Fruit fly (Drosophila melanogaster): ENCODE data around the gene Ir7d.

Ir7d gene

DNA sequence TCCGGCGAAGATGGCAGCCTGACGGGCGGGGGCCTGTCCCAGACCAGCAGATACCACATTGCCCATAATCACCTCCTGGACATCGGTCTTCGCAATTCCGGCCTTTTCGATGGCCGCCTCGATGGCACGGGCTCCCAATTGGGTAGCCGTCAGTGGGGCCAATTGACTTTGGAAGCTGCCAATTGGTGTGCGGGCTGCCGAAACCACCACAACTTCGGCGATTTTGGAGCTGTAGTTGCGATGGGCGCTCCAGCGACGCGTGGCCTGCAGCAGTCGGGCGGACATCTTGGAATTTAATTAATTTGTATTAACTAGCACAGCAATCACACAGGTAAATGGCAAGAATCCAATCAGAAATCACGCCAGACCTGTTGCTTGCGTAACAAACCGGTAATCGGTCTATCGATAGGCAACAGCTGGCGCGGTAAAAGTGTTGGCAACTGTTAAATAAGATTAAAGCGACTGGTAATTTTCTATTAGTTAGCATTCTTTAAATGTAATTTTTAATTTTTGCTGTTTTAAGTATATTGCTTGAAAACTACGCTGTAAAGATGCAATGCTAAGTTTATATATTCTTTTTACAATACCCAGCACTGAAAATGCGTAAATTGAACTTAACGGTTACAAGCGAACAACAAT lies 9.9 kb upstream of the Ir7d start, which contains the start of gene Acat1:
Gene Acat1 (minus strand): TSS at position 400 of the 639 bp plus-strand sequence.
- TF ChIP-seq CG17801 (GFP tag; optimal IDR thresholded peaks at IDR 0.05; ENCODE audit: partially characterized antibody) = peak; percentile 84

DNA sequence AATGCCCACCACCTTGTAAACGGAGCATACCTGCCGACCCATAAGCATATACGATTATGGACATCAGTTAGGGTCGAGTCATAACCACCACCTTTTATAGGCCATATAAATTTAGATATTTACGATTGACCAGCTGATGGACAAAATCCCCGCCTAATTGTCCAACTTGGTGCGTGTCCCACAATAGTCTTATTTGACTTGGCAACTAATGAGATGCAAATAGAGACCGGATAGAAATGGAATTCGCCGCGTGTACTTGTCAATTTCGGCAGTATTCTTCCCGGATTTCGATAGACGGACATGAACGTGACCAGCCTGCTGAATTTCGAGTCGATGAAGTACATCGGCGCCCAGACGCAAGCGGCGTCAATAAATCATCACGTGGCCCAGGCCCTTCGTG lies 5.7 kb upstream of the Ir7d start, which contains the start of gene Ir7g:
Gene Ir7g (plus strand): TSS at position 301 of the 400 bp plus-strand sequence.
- no peak for TF ChIP-seq CG17801 (GFP tag; optimal IDR thresholded peaks at IDR 0.05; ENCODE audit: partially characterized antibody)

DNA sequence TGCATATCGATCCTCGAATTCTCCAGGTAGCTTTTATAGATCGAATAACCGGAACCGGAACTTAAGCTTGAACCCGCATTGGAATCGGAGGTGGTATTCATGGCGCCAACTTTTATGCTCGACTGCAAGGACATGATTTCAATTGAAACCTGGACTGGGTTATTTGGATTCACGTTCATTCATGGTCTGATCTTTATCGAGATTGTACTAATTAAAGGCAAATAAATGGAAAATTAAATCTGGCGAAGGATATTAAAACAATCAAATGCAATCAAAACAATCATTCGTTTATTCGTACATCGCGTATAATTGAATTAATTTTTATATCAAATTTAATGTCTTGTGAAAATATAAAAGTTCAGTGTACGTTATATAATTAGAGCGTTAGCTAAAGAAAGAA lies 5.3 kb upstream of the Ir7d start, which contains the start of gene Ir7f:
Gene Ir7f (minus strand): TSS at position 101 of the 400 bp plus-strand sequence.
- no peak for TF ChIP-seq CG17801 (GFP tag; optimal IDR thresholded peaks at IDR 0.05; ENCODE audit: partially characterized antibody)

DNA sequence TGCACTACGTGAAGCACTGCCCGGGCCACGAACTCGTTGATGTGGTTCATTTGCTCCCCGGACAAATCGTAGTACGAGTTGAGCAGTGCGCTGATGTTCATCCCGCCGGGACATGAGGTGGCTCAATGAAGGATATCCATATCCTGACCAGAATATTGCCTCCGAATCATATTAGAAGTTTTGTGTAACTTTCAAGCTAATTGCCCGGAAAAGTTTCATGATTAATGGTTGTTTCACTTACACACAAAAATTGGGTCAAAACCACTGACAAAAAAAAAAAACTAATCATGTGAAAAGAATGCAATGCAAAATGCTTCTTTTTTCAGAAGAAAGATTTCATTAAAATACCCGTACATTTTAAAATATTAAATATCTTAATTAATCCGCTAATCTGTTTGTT lies 2.9 kb upstream of the Ir7d start, which contains the start of gene Ir7e:
Gene Ir7e (minus strand): TSS at position 101 of the 400 bp plus-strand sequence.
- TF ChIP-seq CG17801 (GFP tag; optimal IDR thresholded peaks at IDR 0.05; ENCODE audit: partially characterized antibody) = no peak

DNA sequence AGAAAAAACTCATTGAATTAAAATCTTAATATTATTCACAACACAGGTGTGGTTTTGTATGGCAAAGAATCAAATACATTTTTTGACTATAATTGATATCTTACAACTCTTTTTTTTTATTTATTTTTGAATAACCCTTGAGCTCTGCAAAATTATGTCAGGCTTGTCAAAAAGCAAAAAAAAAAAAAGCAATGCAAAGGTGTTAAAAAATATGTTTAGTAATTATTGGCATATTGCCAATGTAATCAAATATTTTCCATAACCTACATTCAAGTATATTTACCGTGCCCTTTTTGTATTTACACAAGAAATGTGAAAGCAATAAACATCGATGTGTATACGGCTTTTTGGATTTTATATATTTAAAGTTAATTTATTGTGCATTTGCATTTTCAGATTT lies 4.5 kb downstream of the Ir7d start, which contains the start of gene Ir7c:
Gene Ir7c (plus strand): TSS at position 301 of the 400 bp plus-strand sequence.
- TF ChIP-seq CG17801 (GFP tag; optimal IDR thresholded peaks at IDR 0.05; ENCODE audit: partially characterized antibody) = no peak

DNA sequence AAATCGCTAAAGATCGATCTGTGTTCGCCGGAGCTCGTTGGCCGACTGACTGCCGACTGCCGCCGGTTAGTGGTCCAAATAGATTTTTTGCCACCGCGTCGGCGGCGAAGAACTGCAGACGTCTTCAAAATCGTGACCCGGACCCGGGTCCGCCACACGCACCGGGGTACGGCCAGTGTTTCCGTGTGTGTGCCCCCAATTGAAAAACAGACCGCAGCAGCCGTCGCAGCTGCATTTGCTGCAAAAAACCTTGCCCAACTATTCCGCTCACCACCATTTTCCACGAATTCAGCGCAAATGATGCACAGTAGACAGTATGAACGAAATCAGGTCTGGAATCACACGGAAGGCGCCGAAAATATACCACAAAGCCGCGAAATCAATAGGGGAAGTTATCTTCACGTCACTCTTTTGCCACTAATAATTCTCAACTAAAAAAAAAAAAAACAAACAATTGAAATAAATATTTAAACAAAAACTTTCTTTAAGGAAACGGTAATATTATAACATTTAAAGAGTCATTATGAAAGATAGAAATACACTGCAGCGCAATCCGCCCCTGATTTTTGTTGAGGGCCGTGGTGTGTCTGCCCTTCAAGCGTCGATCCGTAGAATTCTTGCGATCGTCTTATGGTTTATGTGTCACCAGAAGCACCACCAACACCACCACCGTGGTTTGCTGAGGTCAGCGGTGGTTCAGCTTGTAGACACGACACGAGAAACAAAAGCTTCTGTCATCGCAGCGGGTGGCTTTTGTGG lies 5.3 kb downstream of the Ir7d start, which contains the start of gene dec:
Gene dec (minus strand): TSS at position 51 of the 759 bp plus-strand sequence.
- peak; percentile 74 for TF ChIP-seq CG17801 (GFP tag; optimal IDR thresholded peaks at IDR 0.05; ENCODE audit: partially characterized antibody)

DNA sequence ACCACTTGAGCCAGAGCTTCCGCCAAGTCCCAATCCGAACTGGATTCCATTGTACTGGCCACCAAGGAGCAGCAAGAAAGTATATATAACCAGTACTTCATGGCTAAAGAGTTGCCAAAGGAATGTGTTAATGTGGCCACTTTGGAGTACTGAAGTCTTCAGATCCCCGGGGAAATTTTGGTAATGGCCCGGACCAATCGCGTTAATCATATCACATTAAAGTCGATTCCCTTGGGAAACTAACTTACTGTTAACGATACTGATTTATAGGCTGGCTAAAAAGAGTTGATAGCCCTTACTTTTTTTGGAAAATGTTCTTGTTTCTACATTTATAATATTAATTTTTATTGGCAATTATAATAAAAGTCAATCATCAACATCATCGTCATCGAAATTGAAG lies 11.8 kb downstream of the Ir7d start, which contains the start of gene Ir7b:
Gene Ir7b (minus strand): TSS at position 101 of the 400 bp plus-strand sequence.
- no peak for TF ChIP-seq CG17801 (GFP tag; optimal IDR thresholded peaks at IDR 0.05; ENCODE audit: partially characterized antibody)

DNA sequence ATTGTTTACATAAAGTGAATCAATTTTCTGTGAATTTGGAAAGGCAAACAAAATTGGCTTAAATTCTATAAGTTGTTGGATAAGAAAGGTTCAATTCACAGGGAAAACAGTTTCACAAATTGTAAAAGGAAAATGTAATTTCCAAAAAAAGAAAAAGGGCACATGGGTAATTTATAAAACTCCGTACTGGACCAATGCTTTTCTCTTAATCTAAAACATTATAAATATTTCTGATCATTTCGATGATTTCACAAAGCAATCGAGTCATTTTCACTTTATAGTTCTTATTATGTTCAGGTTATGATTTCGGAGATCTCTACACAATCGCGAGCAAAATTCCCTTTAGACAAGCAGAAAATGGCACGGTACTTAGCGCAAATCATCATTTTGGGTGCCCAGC lies 20.8 kb downstream of the Ir7d start, which contains the start of gene CG1409:
Gene CG1409 (plus strand): TSS at position 301 of the 400 bp plus-strand sequence.
- no peak for TF ChIP-seq CG17801 (GFP tag; optimal IDR thresholded peaks at IDR 0.05; ENCODE audit: partially characterized antibody)

DNA sequence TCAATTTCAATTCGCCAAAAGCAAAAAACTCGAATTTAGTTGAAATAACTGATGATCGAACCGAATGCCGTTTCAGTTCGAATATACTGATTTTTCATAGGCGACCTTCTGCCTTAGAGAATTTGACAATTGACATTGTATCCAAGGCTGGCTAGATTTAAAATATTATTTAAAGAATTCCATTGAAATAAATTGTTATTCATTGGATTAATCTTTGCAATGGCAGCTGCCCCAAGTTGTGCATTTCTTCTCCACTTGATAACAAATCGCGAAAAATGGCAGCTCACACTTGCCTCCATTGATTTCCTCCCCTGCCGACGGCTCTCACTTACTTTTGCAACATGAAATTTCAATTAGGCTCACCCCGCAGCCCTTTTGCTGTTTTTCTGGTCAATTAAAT lies 24.5 kb downstream of the Ir7d start, which contains the start of gene CG10920:
Gene CG10920 (minus strand): TSS at position 101 of the 400 bp plus-strand sequence.
- TF ChIP-seq CG17801 (GFP tag; optimal IDR thresholded peaks at IDR 0.05; ENCODE audit: partially characterized antibody) = no peak
